Worm (Caenorhabditis elegans) whole organism, L4/young adult: ENCODE measurements around the gene fbxc-25.

Source experiments
- W03F9.2 ChIP-seq: fragments of 150-350 bp; optimal IDR thresholded peaks from 2 replicates; lab custom pipeline; 2014; ENCODE audit warnings: missing biosample characterization, missing genetic modification characterization
- dao-5 ChIP-seq: sonication (generic microtip); optimal IDR thresholded peaks from 2 replicates; lab custom pipeline; 2016; ENCODE audit warnings: missing genotype, missing genetic modification characterization, moderate library complexity, missing compliant biosample characterization
- him-1 ChIP-seq: sonication (generic microtip); optimal IDR thresholded peaks from 2 replicates; lab custom pipeline; 2016; ENCODE audit warnings: missing genotype, missing genetic modification reagents, missing genetic modification characterization, missing compliant biosample characterization

DNA sequence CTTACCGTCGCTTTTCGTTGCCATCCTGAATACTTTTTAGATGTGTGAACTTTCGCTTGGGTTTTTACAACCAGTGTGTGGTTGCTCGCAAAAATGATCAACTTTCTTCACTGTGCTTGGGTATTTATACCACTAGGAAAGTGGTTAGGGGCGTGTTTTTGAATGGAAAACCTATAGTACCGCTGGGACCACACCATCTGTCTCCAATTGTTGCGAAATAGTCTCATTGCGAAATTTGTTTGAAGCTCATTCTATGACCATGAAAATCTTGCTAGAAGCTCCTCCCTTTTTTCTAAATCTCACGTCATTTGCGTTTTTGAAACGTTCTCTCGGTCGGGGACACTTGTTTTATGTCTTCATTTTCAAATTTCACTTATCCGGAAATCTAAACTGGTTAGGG is 7.3 kb downstream of the fbxc-25 start, which contains the start of the genes K09F6.10 and K09F6.13:
- no peak for TF ChIP-seq him-1 (tag; lab: Kevin White, UChicago)
- no peak for TF ChIP-seq W03F9.2
- no peak for TF ChIP-seq dao-5
